Fruit fly (Drosophila melanogaster) Kc167 (cell line): ENCODE data around the gene rdgA.

Source experiments
- h ChIP-seq: fragments of >200 bp; optimal IDR thresholded peaks from 3 replicates; lab custom pipeline; 2018; ENCODE audit warnings: missing external identifiers
- insv ChIP-seq: fragments of >200 bp; optimal IDR thresholded peaks from 3 replicates; lab custom pipeline; 2018; ENCODE audit warnings: missing external identifiers
- ttk ChIP-seq: sonication (Bioruptor generic); optimal IDR thresholded peaks from 2 replicates; lab custom pipeline; 2017; ENCODE audit warnings: missing external identifiers

DNA sequence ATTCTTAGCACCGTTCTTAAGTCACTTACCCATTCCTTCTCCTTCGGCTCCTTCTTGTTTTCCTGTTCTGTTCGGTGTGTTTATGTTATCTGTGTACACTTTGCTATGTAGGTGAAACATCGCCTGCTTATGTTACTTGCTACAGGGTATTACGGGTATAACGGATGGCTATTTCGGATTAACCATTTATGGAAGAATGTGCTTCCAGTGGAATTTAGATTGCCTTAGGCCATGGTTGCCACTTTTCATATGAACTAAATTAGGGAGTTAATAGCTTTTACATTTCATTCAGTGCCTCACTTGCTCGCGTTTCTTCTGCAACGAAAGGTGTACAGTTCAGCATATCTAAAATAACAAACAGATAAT lies 141.5 kb downstream of the rdgA start:
- TF ChIP-seq ttk (lab: Kevin White, UChicago) (no peak), insv (lab: Kevin White, UChicago) (no peak), h (lab: Kevin White, UChicago) (no peak)
